Fruit fly (Drosophila melanogaster) whole organism, embryonic: Measurements from ENCODE around the gene Jhbp7.

Experiments
- Atf-2 ChIP-seq: fragments of 200-800 bp; sonication (Bioruptor generic); optimal IDR thresholded peaks from 2 replicates; lab custom pipeline; 2016; ENCODE audit warnings: missing biosample characterization, missing genetic modification characterization
- CG10543 ChIP-seq: fragments of 200-800 bp; sonication (Bioruptor generic); optimal IDR thresholded peaks from 3 replicates; lab custom pipeline; 2017; ENCODE audit warnings: missing biosample characterization, mild to moderate bottlenecking, missing genetic modification characterization, moderate library complexity
- CG10979 ChIP-seq: fragments of 200-800 bp; sonication (Bioruptor generic); optimal IDR thresholded peaks from 2 replicates; lab custom pipeline; 2018; ENCODE audit warnings: missing biosample characterization, mild to moderate bottlenecking, missing genetic modification characterization, moderate library complexity
- CG11456 ChIP-seq: fragments of 200-800 bp; sonication (Bioruptor generic); IDR thresholded peaks from 3 replicates; pipeline ENCODE4 v1.3.6; 2022; ENCODE audit warnings: missing biosample characterization, missing genetic modification characterization
- CG11560 ChIP-seq: fragments of 200-800 bp; sonication (Bioruptor generic); IDR thresholded peaks from 3 replicates; pipeline ENCODE4 v1.3.6; 2022; ENCODE audit warnings: missing biosample characterization, missing genetic modification characterization
- CG13624 ChIP-seq: fragments of 200-800 bp; sonication (Bioruptor generic); optimal IDR thresholded peaks from 2 replicates; lab custom pipeline; 2016; ENCODE audit warnings: missing biosample characterization, missing genetic modification characterization
- CG13775 ChIP-seq: fragments of 200-800 bp; sonication (Bioruptor generic); optimal IDR thresholded peaks from 3 replicates; lab custom pipeline; 2017; ENCODE audit warnings: missing biosample characterization, mild to moderate bottlenecking, missing genetic modification characterization
- CG14667 ChIP-seq: fragments of 200-800 bp; sonication (Bioruptor generic); IDR thresholded peaks from 2 replicates; pipeline ENCODE4 v1.3.6; 2022; ENCODE audit warnings: missing biosample characterization, missing genetic modification characterization
- CG15073 ChIP-seq: fragments of 200-800 bp; sonication (Bioruptor generic); optimal IDR thresholded peaks from 2 replicates; lab custom pipeline; 2016; ENCODE audit warnings: missing biosample characterization, missing genetic modification characterization
- CG16863 ChIP-seq: fragments of 200-800 bp; sonication (Bioruptor generic); optimal IDR thresholded peaks from 3 replicates; lab custom pipeline; 2016; ENCODE audit warnings: missing biosample characterization, missing genetic modification characterization
- CG17385 ChIP-seq: fragments of 200-800 bp; sonication (Bioruptor generic); optimal IDR thresholded peaks from 3 replicates; lab custom pipeline; 2018; ENCODE audit warnings: missing biosample characterization, mild to moderate bottlenecking, missing genetic modification characterization
- CG1832 ChIP-seq: fragments of 200-800 bp; sonication (Bioruptor generic); optimal IDR thresholded peaks from 2 replicates; lab custom pipeline; 2017; ENCODE audit warnings: missing biosample characterization, mild to moderate bottlenecking, missing genetic modification characterization, inconsistent platforms
- CG2202 ChIP-seq: fragments of 200-800 bp; sonication (Bioruptor generic); optimal IDR thresholded peaks from 2 replicates; lab custom pipeline; 2018; ENCODE audit warnings: missing biosample characterization, mild to moderate bottlenecking, missing genetic modification characterization
- CG30403 ChIP-seq: fragments of 200-800 bp; sonication (Bioruptor generic); optimal IDR thresholded peaks from 3 replicates; lab custom pipeline; 2016; ENCODE audit warnings: missing biosample characterization, missing genetic modification characterization
- CG3065 ChIP-seq: fragments of 200-800 bp; sonication (Bioruptor generic); optimal IDR thresholded peaks from 2 replicates; lab custom pipeline; 2016; ENCODE audit warnings: missing biosample characterization, missing genetic modification characterization
- CG31441 ChIP-seq: fragments of 200-800 bp; sonication (Bioruptor generic); IDR thresholded peaks from 2 replicates; pipeline ENCODE4 v1.3.6; 2022; ENCODE audit warnings: missing biosample characterization, missing genetic modification characterization
- CG32767 ChIP-seq: fragments of 200-800 bp; sonication (Bioruptor generic); IDR thresholded peaks from 2 replicates; pipeline ENCODE4 v1.3.6; 2022; ENCODE audit warnings: missing biosample characterization, missing genetic modification characterization
- CG3281 ChIP-seq: fragments of 200-800 bp; sonication (Bioruptor generic); optimal IDR thresholded peaks from 3 replicates; lab custom pipeline; 2017; ENCODE audit warnings: missing biosample characterization, mild to moderate bottlenecking, missing genetic modification characterization
- CG3407 ChIP-seq: fragments of 200-800 bp; sonication (Bioruptor generic); optimal IDR thresholded peaks from 2 replicates; lab custom pipeline; 2018; ENCODE audit warnings: missing biosample characterization, mild to moderate bottlenecking, missing genetic modification characterization
- CG3838 ChIP-seq: fragments of 200-800 bp; sonication (Bioruptor generic); optimal IDR thresholded peaks from 3 replicates; lab custom pipeline; 2016; ENCODE audit warnings: missing biosample characterization, missing genetic modification characterization
- CG4328 ChIP-seq: fragments of 200-800 bp; sonication (Bioruptor generic); optimal IDR thresholded peaks from 3 replicates; lab custom pipeline; 2017; ENCODE audit warnings: missing biosample characterization, missing genetic modification reagents, missing genetic modification characterization
- CG5953 ChIP-seq: fragments of 200-800 bp; sonication (Bioruptor generic); IDR thresholded peaks from 2 replicates; pipeline ENCODE4 v1.3.6; 2022; ENCODE audit warnings: missing biosample characterization, missing genetic modification characterization
- CG6272 ChIP-seq: fragments of 200-800 bp; sonication (Bioruptor generic); IDR thresholded peaks from 2 replicates; pipeline ENCODE4 v1.3.6; 2022; ENCODE audit warnings: missing biosample characterization, missing genetic modification characterization
- CG8765 ChIP-seq: fragments of 200-800 bp; sonication (Bioruptor generic); IDR thresholded peaks from 2 replicates; pipeline ENCODE4 v1.3.6; 2022; ENCODE audit warnings: missing biosample characterization, missing genetic modification characterization
- CG9932 ChIP-seq: fragments of 200-800 bp; sonication (Bioruptor generic); IDR thresholded peaks from 2 replicates; pipeline ENCODE4 v1.3.6; 2022; ENCODE audit warnings: missing biosample characterization, missing genetic modification characterization
- D ChIP-seq, 2 experiments: fragments of 200-800 bp in 1 of 2; fragments of >200 bp in 1 of 2; sonication (Bioruptor generic) in 1 of 2; optimal IDR thresholded peaks; 2 replicates in 1 of 2; 3 replicates in 1 of 2; lab custom pipeline; 2017; ENCODE audit warnings: mild to moderate bottlenecking in 1 of 2, missing biosample characterization in 1 of 2, missing genetic modification characterization in 1 of 2, missing genetic modification reagents in 1 of 2
- Dbx ChIP-seq: fragments of 200-800 bp; sonication (Bioruptor generic); IDR thresholded peaks from 3 replicates; pipeline ENCODE4 v1.3.6; 2022; ENCODE audit warnings: missing biosample characterization, missing genetic modification characterization
- Fer1 ChIP-seq: fragments of 200-800 bp; sonication (Bioruptor generic); optimal IDR thresholded peaks from 2 replicates; lab custom pipeline; 2017; ENCODE audit warnings: missing biosample characterization, mild to moderate bottlenecking, missing genetic modification characterization
- Hr39 ChIP-seq: fragments of >200 bp; optimal IDR thresholded peaks from 2 replicates; lab custom pipeline; 2017
- NFAT ChIP-seq: fragments of 200-800 bp; sonication (Bioruptor generic); IDR thresholded peaks from 2 replicates; pipeline ENCODE4 v1.3.6; 2022; ENCODE audit warnings: missing biosample characterization, missing genetic modification characterization
- Xbp1 ChIP-seq: fragments of 200-800 bp; sonication (Bioruptor generic); optimal IDR thresholded peaks from 3 replicates; lab custom pipeline; 2016; ENCODE audit warnings: missing biosample characterization, mild to moderate bottlenecking, missing genetic modification characterization
- ara ChIP-seq: fragments of 200-800 bp; sonication (Bioruptor generic); IDR thresholded peaks from 2 replicates; pipeline ENCODE4 v1.3.6; 2022; ENCODE audit warnings: missing biosample characterization, missing genetic modification characterization
- bigmax ChIP-seq: fragments of 200-800 bp; sonication (Bioruptor generic); optimal IDR thresholded peaks from 2 replicates; lab custom pipeline; 2018; ENCODE audit warnings: missing biosample characterization, mild to moderate bottlenecking, missing genetic modification characterization
- br ChIP-seq: fragments of >200 bp; optimal IDR thresholded peaks from 2 replicates; lab custom pipeline; 2017
- cato ChIP-seq: fragments of 200-800 bp; sonication (Bioruptor generic); optimal IDR thresholded peaks from 2 replicates; lab custom pipeline; 2016; ENCODE audit warnings: missing biosample characterization, missing genetic modification characterization, borderline replicate concordance
- chn ChIP-seq: fragments of 200-800 bp; sonication (Bioruptor generic); optimal IDR thresholded peaks from 2 replicates; lab custom pipeline; 2016; ENCODE audit warnings: missing biosample characterization, missing genetic modification characterization
- corto ChIP-seq: fragments of 200-800 bp; sonication (Bioruptor generic); optimal IDR thresholded peaks from 2 replicates; lab custom pipeline; 2016; ENCODE audit warnings: missing biosample characterization, mild to moderate bottlenecking, missing genetic modification characterization, moderate library complexity
- fd64A ChIP-seq: fragments of 200-800 bp; sonication (Bioruptor generic); optimal IDR thresholded peaks from 3 replicates; lab custom pipeline; 2018; ENCODE audit warnings: missing biosample characterization, mild to moderate bottlenecking, missing genetic modification characterization
- fru ChIP-seq: fragments of >200 bp; optimal IDR thresholded peaks from 2 replicates; lab custom pipeline; 2017
- hkb ChIP-seq, 2 experiments: fragments of 200-800 bp in 1 of 2; fragments of >200 bp in 1 of 2; sonication (Bioruptor generic) in 1 of 2; IDR thresholded peaks in 1 of 2; optimal IDR thresholded peaks in 1 of 2; 2 replicates each; pipeline versions ENCODE4 v1.3.6 to Lab custom; 2017 to 2022; ENCODE audit warnings: missing biosample characterization in 1 of 2, missing genetic modification characterization in 1 of 2
- hth ChIP-seq: fragments of >200 bp; optimal IDR thresholded peaks from 2 replicates; lab custom pipeline; 2017; ENCODE audit warnings: inconsistent platforms
- mirr ChIP-seq: fragments of 200-800 bp; sonication (Bioruptor generic); optimal IDR thresholded peaks from 3 replicates; lab custom pipeline; 2018; ENCODE audit warnings: missing biosample characterization, mild to moderate bottlenecking, missing genetic modification characterization
- nerfin-1 ChIP-seq: fragments of 200-800 bp; sonication (Bioruptor generic); optimal IDR thresholded peaks from 3 replicates; lab custom pipeline; 2019; ENCODE audit warnings: missing biosample characterization, mild to moderate bottlenecking, missing genetic modification characterization, moderate library complexity
- nerfin-2 ChIP-seq: fragments of 200-800 bp; sonication (Bioruptor generic); IDR thresholded peaks from 2 replicates; pipeline ENCODE4 v1.3.6; 2022; ENCODE audit warnings: missing biosample characterization, missing genetic modification characterization; ENCODE audit not compliant: partially characterized antibody
- scrt ChIP-seq: fragments of 200-800 bp; sonication (Bioruptor generic); optimal IDR thresholded peaks from 2 replicates; lab custom pipeline; 2018; ENCODE audit warnings: missing biosample characterization, mild to moderate bottlenecking, missing genetic modification characterization, moderate library complexity
- sima ChIP-seq: fragments of 200-800 bp; sonication (Bioruptor generic); optimal IDR thresholded peaks from 2 replicates; lab custom pipeline; 2016; ENCODE audit warnings: missing biosample characterization, missing genetic modification characterization
- tx ChIP-seq: fragments of 200-800 bp; sonication (Bioruptor generic); optimal IDR thresholded peaks from 2 replicates; lab custom pipeline; 2016; ENCODE audit warnings: missing biosample characterization, missing genetic modification characterization

Gene Jhbp7

DNA sequence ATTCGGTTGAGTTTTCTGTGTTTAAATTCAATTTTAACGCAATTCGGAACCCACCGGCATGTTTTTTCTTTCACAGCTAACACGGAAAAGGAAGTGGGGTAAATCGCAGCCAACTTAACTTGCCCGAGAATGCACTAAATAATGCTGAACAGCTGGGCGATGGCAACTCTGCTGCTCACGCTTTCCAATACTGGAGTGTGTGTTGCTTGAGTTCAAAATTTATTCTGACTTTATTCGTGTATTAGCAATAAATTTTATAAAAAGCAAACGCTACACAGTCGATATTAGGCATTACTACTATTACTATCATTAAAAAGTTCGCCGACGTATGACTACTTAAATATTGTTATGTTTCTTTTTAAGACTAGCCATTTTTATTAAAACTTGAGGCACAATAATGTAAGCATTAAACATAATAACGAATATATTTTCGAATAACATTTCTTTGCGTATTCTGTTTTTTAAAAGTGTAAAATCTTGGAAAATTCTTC, 10.0 kb downstream of the Jhbp7 start, which contains the start of the genes RpS27 and Nup37 (continued):
- TF ChIP-seq tx (GFP tag; lab: Kevin White, UChicago) = peak; percentile 97
- peak; percentile 98 for TF ChIP-seq CG3838 (GFP tag; lab: Kevin White, UChicago)
- peak; percentile 91 for TF ChIP-seq CG6272 (GFP tag; lab: Robert Waterston, UW)
- TF ChIP-seq scrt = peak; percentile 96
- peak; percentile 86 for TF ChIP-seq CG10979 (tag; lab: Kevin White, UChicago)
- TF ChIP-seq NFAT (GFP tag; lab: Robert Waterston, UW) = peak; percentile 99
- peak; percentile 95 for TF ChIP-seq ara (GFP tag; lab: Robert Waterston, UW)
- TF ChIP-seq CG1832 (GFP tag; lab: Kevin White, UChicago) = no peak
- peak; percentile 97 for TF ChIP-seq sima (GFP tag; lab: Kevin White, UChicago)
- peak; percentile 98 for TF ChIP-seq CG9932
- TF ChIP-seq CG30403 (GFP tag; lab: Kevin White, UChicago) = peak; percentile 96
- TF ChIP-seq CG8765 (GFP tag; lab: Robert Waterston, UW) = peak; percentile 89
- TF ChIP-seq CG4328 (GFP tag; lab: Kevin White, UChicago) = peak; percentile 99
- peak; percentile 98 for TF ChIP-seq CG3407
- TF ChIP-seq CG31441 (GFP tag; lab: Robert Waterston, UW) = peak; percentile 98
- TF ChIP-seq hth = no peak
- peak; percentile 99 for TF ChIP-seq Dbx (GFP tag; lab: Robert Waterston, UW)
- no peak for TF ChIP-seq fru (lab: Kevin White, UChicago)
- peak; percentile 89 for TF ChIP-seq CG11560 (tag; lab: Robert Waterston, UW)
- TF ChIP-seq CG3065 (GFP tag; lab: Kevin White, UChicago) = peak; percentile 98
- no peak for TF ChIP-seq hkb (optimal IDR thresholded peaks at IDR 0.05; lab: Kevin White, UChicago)
- peak; percentile 94 for TF ChIP-seq hkb (GFP tag; IDR thresholded peaks at IDR 0.05; lab: Robert Waterston, UW)
- TF ChIP-seq CG11456 (GFP tag; lab: Robert Waterston, UW) = peak; percentile 99
- no peak for TF ChIP-seq nerfin-2 (GFP tag; lab: Robert Waterston, UW)
- TF ChIP-seq CG5953 (GFP tag; lab: Robert Waterston, UW) = peak; percentile 96
- TF ChIP-seq CG10543 (GFP tag; lab: Kevin White, UChicago) = peak; percentile 100
- TF ChIP-seq Atf-2 (GFP tag; lab: Kevin White, UChicago) = peak; percentile 97
- peak; percentile 94 for TF ChIP-seq nerfin-1
- no peak for TF ChIP-seq D (optimal IDR thresholded peaks at IDR 0.05; lab: Kevin White, UChicago)
- peak; percentile 96 for TF ChIP-seq D (GFP tag; optimal IDR thresholded peaks at IDR 0.05; lab: Kevin White, UChicago)
- TF ChIP-seq Fer1 (GFP tag; lab: Kevin White, UChicago) = peak; percentile 98
- peak; percentile 98 for TF ChIP-seq Xbp1 (GFP tag; lab: Kevin White, UChicago)
- TF ChIP-seq CG14667 (GFP tag; lab: Robert Waterston, UW) = peak; percentile 93
- peak; percentile 98 for TF ChIP-seq CG16863 (GFP tag; lab: Kevin White, UChicago)
- TF ChIP-seq CG15073 (GFP tag; lab: Kevin White, UChicago) = peak; percentile 68
- peak; percentile 99 for TF ChIP-seq CG13624 (GFP tag; lab: Kevin White, UChicago)
- no peak for TF ChIP-seq Hr39 (lab: Kevin White, UChicago)
- TF ChIP-seq cato (GFP tag; lab: Kevin White, UChicago) = peak; percentile 96
- peak; percentile 98 for TF ChIP-seq chn
- peak; percentile 80 for TF ChIP-seq CG32767 (GFP tag; lab: Robert Waterston, UW)
- peak; percentile 97 for TF ChIP-seq CG17385 (GFP tag; lab: Kevin White, UChicago)
- TF ChIP-seq corto (GFP tag; lab: Kevin White, UChicago) = peak; percentile 71
- TF ChIP-seq CG2202 (tag; lab: Kevin White, UChicago) = peak; percentile 96
- TF ChIP-seq fd64A (GFP tag; lab: Kevin White, UChicago) = peak; percentile 98
- peak; percentile 100 for TF ChIP-seq mirr
- peak; percentile 99 for TF ChIP-seq CG13775
- no peak for TF ChIP-seq br (lab: Kevin White, UChicago)
- TF ChIP-seq CG3281 (GFP tag; lab: Kevin White, UChicago) = peak; percentile 99
- peak; percentile 86 for TF ChIP-seq bigmax
- TF ChIP-seq, all 482 proteins: peak for 444
